Worm (Caenorhabditis elegans) whole organism, L1 larva: ENCODE results near the gene T19C3.5.
A peak's percentile ranks its signal among the peaks of the same experiment; 100 is the strongest.

Experiments
- C04F5.9 ChIP-seq: sonication (generic microtip); optimal IDR thresholded peaks from 2 replicates; lab custom pipeline; 2016; ENCODE audit warnings: missing genetic modification characterization, missing compliant biosample characterization
- C34B4.2 ChIP-seq: sonication (generic microtip); optimal IDR thresholded peaks from 2 replicates; lab custom pipeline; 2017; ENCODE audit warnings: mild to moderate bottlenecking, missing genetic modification characterization, missing compliant biosample characterization
- F16B12.6 ChIP-seq: fragments of 150-350 bp; optimal IDR thresholded peaks from 2 replicates; lab custom pipeline; 2014; ENCODE audit warnings: missing biosample characterization, missing genetic modification characterization
- aha-1 ChIP-seq: fragments of 150-350 bp; optimal IDR thresholded peaks from 2 replicates; lab custom pipeline; 2014; ENCODE audit warnings: missing biosample characterization, missing genetic modification characterization
- alr-1 ChIP-seq: fragments of 200-800 bp; sonication (Bioruptor generic); optimal IDR thresholded peaks from 2 replicates; lab custom pipeline; 2018; ENCODE audit warnings: borderline replicate concordance, mild to moderate bottlenecking, missing genetic modification characterization, missing compliant biosample characterization
- aly-2 ChIP-seq: fragments of 150-350 bp; optimal IDR thresholded peaks from 2 replicates; lab custom pipeline; 2014; ENCODE audit warnings: missing biosample characterization, missing genetic modification characterization
- ama-1 ChIP-seq: fragments of 150-350 bp; optimal IDR thresholded peaks from 2 replicates; lab custom pipeline; 2014
- blmp-1 ChIP-seq: fragments of 150-350 bp; optimal IDR thresholded peaks from 2 replicates; lab custom pipeline; 2014; ENCODE audit warnings: missing biosample characterization, missing genetic modification characterization
- ceh-8 ChIP-seq: fragments of 200-800 bp; sonication (Bioruptor generic); optimal IDR thresholded peaks from 2 replicates; lab custom pipeline; 2018; ENCODE audit warnings: mild to moderate bottlenecking, missing genetic modification characterization, moderate library complexity, missing compliant biosample characterization
- ceh-82 ChIP-seq, 3 experiments: fragments of 150-350 bp in 1 of 3; sonication (generic microtip) in 2 of 3; optimal IDR thresholded peaks; 2 replicates each; lab custom pipeline; 2014 to 2017; ENCODE audit warnings: missing biosample characterization in 3 of 3, missing genetic modification characterization in 3 of 3
- ceh-88 ChIP-seq: fragments of 200-800 bp; sonication (Bioruptor generic); IDR thresholded peaks from 2 replicates; pipeline ENCODE4 v1.3.6; 2022; ENCODE audit warnings: missing genetic modification characterization, missing compliant biosample characterization
- ceh-90 ChIP-seq: sonication (generic microtip); optimal IDR thresholded peaks from 2 replicates; lab custom pipeline; 2016; ENCODE audit warnings: missing genetic modification characterization, missing compliant biosample characterization
- dsc-1 ChIP-seq: sonication (generic microtip); optimal IDR thresholded peaks from 2 replicates; lab custom pipeline; 2016; ENCODE audit warnings: mild to moderate bottlenecking, missing genetic modification characterization, missing compliant biosample characterization
- efl-1 ChIP-seq, 4 experiments: fragments of 150-350 bp; optimal IDR thresholded peaks in 3 of 4; peaks in 1 of 4; 1 replicate in 1 of 4; 2 replicates in 3 of 4; lab custom pipeline; 2014; ENCODE audit warnings: missing biosample characterization in 2 of 4, missing genetic modification characterization in 2 of 4, missing genetic modification reagents in 2 of 4
- egl-27 ChIP-seq, 2 experiments: fragments of 150-350 bp in 1 of 2; sonication (generic microtip); optimal IDR thresholded peaks; 3 replicates each; lab custom pipeline; 2017 to 2018; ENCODE audit warnings: missing biosample characterization in 2 of 2, missing genetic modification characterization in 2 of 2, missing genetic modification reagents in 2 of 2
- elt-2 ChIP-seq: sonication (generic microtip); optimal IDR thresholded peaks from 2 replicates; lab custom pipeline; 2016; ENCODE audit warnings: missing genetic modification characterization, mild to moderate bottlenecking, inconsistent platforms, missing compliant biosample characterization, missing genetic modification reagents
- elt-3 ChIP-seq, 6 experiments: fragments of 150-350 bp in 1 of 6; sonication (generic microtip); optimal IDR thresholded peaks; 2 replicates each; lab custom pipeline; 2017 to 2018; ENCODE audit warnings: missing biosample characterization in 6 of 6, missing genetic modification characterization in 6 of 6, inconsistent platforms in 1 of 6
- fkh-10 ChIP-seq: sonication (generic microtip); optimal IDR thresholded peaks from 2 replicates; lab custom pipeline; 2017; ENCODE audit warnings: missing biosample characterization, missing genetic modification reagents, missing genetic modification characterization
- fos-1 ChIP-seq: fragments of 150-350 bp; optimal IDR thresholded peaks from 2 replicates; lab custom pipeline; 2014; ENCODE audit warnings: missing biosample characterization, missing genetic modification characterization
- grh-1 ChIP-seq: fragments of 200-800 bp; sonication (Bioruptor generic); IDR thresholded peaks from 2 replicates; pipeline ENCODE4 v1.3.6; 2022; ENCODE audit warnings: missing genetic modification reagents, missing genetic modification characterization, missing compliant biosample characterization
- hlh-17 ChIP-seq: fragments of 200-800 bp; sonication (Bioruptor generic); optimal IDR thresholded peaks from 2 replicates; lab custom pipeline; 2018; ENCODE audit warnings: missing genetic modification characterization, mild to moderate bottlenecking, missing compliant biosample characterization, moderate library complexity, borderline replicate concordance
- hlh-4 ChIP-seq: sonication (generic microtip); optimal IDR thresholded peaks from 2 replicates; lab custom pipeline; 2016; ENCODE audit warnings: mild to moderate bottlenecking, missing genetic modification characterization, missing compliant biosample characterization
- irx-1 ChIP-seq: sonication (generic microtip); optimal IDR thresholded peaks from 2 replicates; lab custom pipeline; 2016; ENCODE audit warnings: missing genetic modification characterization, missing compliant biosample characterization
- jun-1 ChIP-seq: fragments of 150-350 bp; optimal IDR thresholded peaks from 2 replicates; lab custom pipeline; 2014; ENCODE audit warnings: missing biosample characterization, missing genetic modification reagents, missing genetic modification characterization
- lin-14 ChIP-seq: fragments of 200-800 bp; sonication (Bioruptor generic); optimal IDR thresholded peaks from 2 replicates; lab custom pipeline; 2018; ENCODE audit warnings: mild to moderate bottlenecking, missing genetic modification characterization, moderate library complexity, missing compliant biosample characterization
- lin-15B ChIP-seq: fragments of 150-350 bp; sonication (generic microtip); optimal IDR thresholded peaks from 3 replicates; lab custom pipeline; 2014; ENCODE audit warnings: missing biosample characterization, missing genetic modification characterization
- lin-35 ChIP-seq, 2 experiments: fragments of 150-350 bp; optimal IDR thresholded peaks; 2 replicates each; lab custom pipeline; 2014; ENCODE audit warnings: missing biosample characterization in 2 of 2, missing genetic modification characterization in 2 of 2, missing genetic modification reagents in 2 of 2
- lin-39 ChIP-seq: fragments of 150-350 bp; optimal IDR thresholded peaks from 2 replicates; lab custom pipeline; 2014; ENCODE audit warnings: missing biosample characterization, missing genetic modification reagents, missing genetic modification characterization
- mab-9 ChIP-seq: fragments of 200-800 bp; sonication (Bioruptor generic); IDR thresholded peaks from 2 replicates; pipeline ENCODE4 v1.3.6; 2022; ENCODE audit warnings: missing genetic modification reagents, missing genetic modification characterization, missing compliant biosample characterization
- mep-1 ChIP-seq: fragments of 150-350 bp; optimal IDR thresholded peaks from 2 replicates; lab custom pipeline; 2014; ENCODE audit warnings: missing biosample characterization, missing genetic modification characterization
- nhr-237 ChIP-seq: fragments of 150-350 bp; optimal IDR thresholded peaks from 2 replicates; lab custom pipeline; 2014; ENCODE audit warnings: missing biosample characterization, missing genetic modification characterization
- nhr-47 ChIP-seq: sonication (generic microtip); optimal IDR thresholded peaks from 2 replicates; lab custom pipeline; 2016; ENCODE audit warnings: mild to moderate bottlenecking, missing genetic modification characterization, moderate library complexity, missing compliant biosample characterization
- nhr-77 ChIP-seq: fragments of 150-350 bp; optimal IDR thresholded peaks from 2 replicates; lab custom pipeline; 2014; ENCODE audit warnings: missing biosample characterization, missing genetic modification characterization
- nhr-84 ChIP-seq: sonication (generic microtip); optimal IDR thresholded peaks from 2 replicates; lab custom pipeline; 2017; ENCODE audit warnings: missing biosample characterization, missing genetic modification characterization
- nhr-90 ChIP-seq: sonication (generic microtip); optimal IDR thresholded peaks from 2 replicates; lab custom pipeline; 2016; ENCODE audit warnings: mild to moderate bottlenecking, missing genetic modification characterization, missing compliant biosample characterization; ENCODE audit not compliant: poor library complexity
- pax-3 ChIP-seq: fragments of 200-800 bp; sonication (Bioruptor generic); optimal IDR thresholded peaks from 2 replicates; lab custom pipeline; 2018; ENCODE audit warnings: mild to moderate bottlenecking, missing genetic modification characterization, moderate library complexity, missing compliant biosample characterization
- pqm-1 ChIP-seq: sonication (generic microtip); optimal IDR thresholded peaks from 3 replicates; lab custom pipeline; 2017; ENCODE audit warnings: missing biosample characterization, missing genetic modification characterization
- skn-1 ChIP-seq: fragments of 150-350 bp; optimal IDR thresholded peaks from 2 replicates; lab custom pipeline; 2014; ENCODE audit warnings: missing biosample characterization, missing genetic modification characterization
- snu-23 ChIP-seq: sonication (generic microtip); optimal IDR thresholded peaks from 2 replicates; lab custom pipeline; 2016; ENCODE audit warnings: missing genetic modification characterization, missing compliant biosample characterization
- swsn-7 ChIP-seq: sonication (generic microtip); optimal IDR thresholded peaks from 2 replicates; lab custom pipeline; 2016; ENCODE audit warnings: missing genetic modification characterization, missing compliant biosample characterization
- unc-130 ChIP-seq: fragments of 150-350 bp; optimal IDR thresholded peaks from 2 replicates; lab custom pipeline; 2017; ENCODE audit warnings: missing biosample characterization, missing genetic modification characterization, inconsistent platforms
- unc-30 ChIP-seq: sonication (generic microtip); optimal IDR thresholded peaks from 2 replicates; lab custom pipeline; 2017; ENCODE audit warnings: missing biosample characterization, missing genetic modification characterization
- unc-62 ChIP-seq: fragments of 150-350 bp; optimal IDR thresholded peaks from 2 replicates; lab custom pipeline; 2014; ENCODE audit warnings: missing biosample characterization, missing genetic modification reagents, missing genetic modification characterization
- unc-86 ChIP-seq: sonication (generic microtip); optimal IDR thresholded peaks from 2 replicates; lab custom pipeline; 2016; ENCODE audit warnings: missing genetic modification characterization, missing compliant biosample characterization
- unc-98 ChIP-seq: fragments of 200-800 bp; sonication (Bioruptor generic); IDR thresholded peaks from 2 replicates; pipeline ENCODE4 v1.3.6; 2022; ENCODE audit warnings: missing genetic modification characterization, missing compliant biosample characterization
- zip-4 ChIP-seq: fragments of 200-800 bp; sonication (Bioruptor generic); optimal IDR thresholded peaks from 2 replicates; lab custom pipeline; 2018; ENCODE audit warnings: mild to moderate bottlenecking, missing genetic modification characterization, moderate library complexity, missing compliant biosample characterization
- ztf-11 ChIP-seq, 2 experiments: sonication (generic microtip); optimal IDR thresholded peaks; 2 replicates each; lab custom pipeline; 2016 to 2017; ENCODE audit warnings: missing genetic modification characterization in 2 of 2, missing biosample characterization in 1 of 2, missing compliant biosample characterization in 1 of 2

The T19C3.5 gene

ce11 chrIII:609549-609948 lies 18.2 kb downstream of the T19C3.5 start, which contains the start of gene best-17:
Gene best-17 (minus strand): TSS chrIII:609649.
- TF ChIP-seq unc-86 (tag; lab: Kevin White, UChicago) (no peak), lin-15B (no peak), fkh-10 (GFP tag; lab: Kevin White, UChicago) (no peak), unc-98 (GFP tag; lab: Robert Waterston, UW) (no peak), aha-1 (no peak), C04F5.9 (tag; lab: Kevin White, UChicago) (no peak), unc-30 (no peak), nhr-47 (tag; lab: Kevin White, UChicago) (no peak), egl-27 (tag; optimal IDR thresholded peaks at IDR 0.05; lab: Kevin White, UChicago) (no peak)

- TF ChIP-seq F16B12.6 (tag; lab: Kevin White, UChicago) (no peak), blmp-1 (no peak), ceh-8 (no peak), fos-1 (no peak), C04F5.9 (tag; lab: Kevin White, UChicago) (no peak)
Observed at ce11 chrIII:605415-606054, 22.2 kb downstream of the T19C3.5 start, which contains the start of the genes Y55B1AR.4 and ttr-7. Gene Y55B1AR.4 (minus strand): TSS chrIII:605515. Gene ttr-7 (plus strand): TSS chrIII:606004.

DNA sequence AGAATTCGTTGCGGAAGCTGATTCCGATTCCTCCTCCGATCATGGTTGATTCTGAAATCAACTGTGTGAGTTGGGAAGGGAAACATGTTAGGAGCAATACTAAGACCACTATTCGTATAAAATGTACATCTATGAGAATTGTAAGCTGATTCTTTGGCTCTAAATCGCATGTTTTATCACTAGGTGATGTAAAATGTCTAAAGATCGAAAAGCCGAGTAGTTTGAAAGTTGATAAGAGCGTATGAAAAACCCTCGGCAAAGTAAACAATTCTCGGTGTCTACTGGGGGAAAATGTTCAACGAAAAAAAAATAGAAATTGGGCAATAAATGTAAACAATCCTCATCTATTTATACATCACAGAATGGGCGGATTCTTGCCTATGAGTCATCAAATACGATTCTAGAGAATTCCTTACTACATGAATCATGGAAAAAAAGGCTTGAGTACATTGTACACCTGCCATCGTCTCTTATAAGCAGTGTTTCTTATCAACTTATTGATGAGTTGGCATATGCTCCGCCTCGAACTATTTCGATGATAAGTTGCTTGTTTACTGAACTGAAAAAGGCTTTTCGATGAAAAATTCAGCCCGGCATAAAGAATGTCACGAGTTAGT lies 27.3 kb downstream of the T19C3.5 start, which contains the start of gene lec-6:
TSS of gene lec-6 (minus strand) at position 51 of the 617 bp plus-strand sequence.
- TF ChIP-seq swsn-7 (tag; lab: Kevin White, UChicago) (no peak), ama-1 (lab: Kevin White, UChicago) (no peak), grh-1 (GFP tag; lab: Robert Waterston, UW) (no peak), jun-1 (tag; lab: Kevin White, UChicago) (peak; percentile 64), snu-23 (GFP tag; lab: Kevin White, UChicago) (no peak), aly-2 (tag; lab: Kevin White, UChicago) (no peak), hlh-17 (GFP tag; lab: Kevin White, UChicago) (no peak), unc-30 (no peak), alr-1 (no peak), mab-9 (GFP tag; lab: Robert Waterston, UW) (no peak), nhr-90 (tag; lab: Kevin White, UChicago) (peak; percentile 8), pax-3 (tag; lab: Kevin White, UChicago) (no peak), nhr-84 (tag; lab: Kevin White, UChicago) (no peak), lin-14 (GFP tag; lab: Kevin White, UChicago) (peak; percentile 11), zip-4 (GFP tag; lab: Kevin White, UChicago) (no peak), dsc-1 (tag; lab: Kevin White, UChicago) (no peak), ztf-11 (tag; optimal IDR thresholded peaks at IDR 0.05; lab: Kevin White, UChicago) (no peak), pqm-1 (tag; lab: Kevin White, UChicago) (peak; percentile 38), mep-1 (no peak), hlh-4 (no peak), blmp-1 (no peak), nhr-237 (tag; lab: Kevin White, UChicago) (no peak), C34B4.2 (tag; lab: Kevin White, UChicago) (no peak), lin-35 (GFP tag; optimal IDR thresholded peaks at IDR 0.05; lab: Kevin White, UChicago) (peak in 1 of 2 experiments; percentile 51), lin-39 (tag; lab: Kevin White, UChicago) (no peak), ceh-90 (tag; lab: Kevin White, UChicago) (no peak), elt-2 (tag; lab: Kevin White, UChicago) (peak; percentile 97), elt-3 (tag; optimal IDR thresholded peaks at IDR 0.05; lab: Kevin White, UChicago) (no peak), ceh-88 (GFP tag; lab: Robert Waterston, UW) (no peak), skn-1 (tag; lab: Kevin White, UChicago) (no peak), fkh-10 (GFP tag; lab: Kevin White, UChicago) (no peak), unc-130 (tag; lab: Kevin White, UChicago) (no peak), irx-1 (tag; lab: Kevin White, UChicago) (peak; percentile 21), C04F5.9 (tag; lab: Kevin White, UChicago) (no peak), ceh-82 (tag; optimal IDR thresholded peaks at IDR 0.05; lab: Kevin White, UChicago) (no peak), nhr-77 (peak; percentile 1), unc-62 (GFP tag; lab: Kevin White, UChicago) (no peak), efl-1 (optimal IDR thresholded peaks at IDR 0.05; lab: Kevin White, UChicago) (no peak), efl-1 (GFP tag; optimal IDR thresholded peaks at IDR 0.05 in 1 of 2; lab: Kevin White, UChicago) (peak in 1 of 2 experiments; percentile 84)
